Fruit fly (Drosophila melanogaster) Kc167 (cell line): ENCODE measurements around the gene CG31948.

Source experiments
- Myc ChIP-seq: fragments of >200 bp; optimal IDR thresholded peaks from 2 replicates; lab custom pipeline; 2017; ENCODE audit warnings: missing external identifiers
- Sin3A ChIP-seq: fragments of >200 bp; optimal IDR thresholded peaks from 2 replicates; lab custom pipeline; 2018; ENCODE audit warnings: missing external identifiers
- h ChIP-seq: fragments of >200 bp; optimal IDR thresholded peaks from 3 replicates; lab custom pipeline; 2018; ENCODE audit warnings: missing external identifiers
- insv ChIP-seq: fragments of >200 bp; optimal IDR thresholded peaks from 3 replicates; lab custom pipeline; 2018; ENCODE audit warnings: missing external identifiers
- psq ChIP-seq: fragments of >200 bp; optimal IDR thresholded peaks from 2 replicates; lab custom pipeline; 2017; ENCODE audit warnings: missing external identifiers

DNA sequence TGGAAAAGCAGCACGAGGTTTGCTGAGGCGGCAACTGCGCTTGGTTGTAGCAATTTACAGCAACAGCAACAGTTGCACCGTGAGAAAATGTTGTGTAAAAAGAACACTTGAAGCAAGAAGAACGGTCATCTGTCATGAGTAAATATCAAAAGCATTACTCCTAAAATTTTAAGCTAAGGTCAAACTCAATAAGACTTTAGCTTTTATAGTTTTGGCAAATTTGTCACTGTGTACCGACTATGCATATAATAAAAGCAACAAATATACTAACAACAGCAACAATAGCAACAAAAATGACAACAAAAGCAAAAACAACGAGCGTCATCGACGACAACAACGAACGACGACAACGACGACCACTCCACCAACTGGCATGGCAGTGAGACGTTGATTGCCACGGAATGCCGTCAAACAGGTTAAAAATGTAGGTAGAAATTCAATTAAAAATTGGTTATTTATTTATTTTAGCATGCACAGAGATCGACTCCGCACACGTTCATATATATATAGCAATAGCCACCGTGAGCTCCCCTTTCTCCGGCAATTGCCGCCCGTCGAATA lies 17.1 kb upstream of the CG31948 start:
- no peak for TF ChIP-seq psq (lab: Kevin White, UChicago)
- TF ChIP-seq h: no peak
- TF ChIP-seq Sin3A (lab: Kevin White, UChicago): no peak
- no peak for TF ChIP-seq insv (lab: Kevin White, UChicago)
- TF ChIP-seq Myc (lab: Kevin White, UChicago): no peak
